Fruit fly (Drosophila melanogaster) whole organism, embryonic: ENCODE results near the gene Sk1.

Experiments used
- ATbp ChIP-seq: fragments of 200-800 bp; sonication (Bioruptor generic); optimal IDR thresholded peaks from 2 replicates; lab custom pipeline; 2017; ENCODE audit warnings: missing biosample characterization, mild to moderate bottlenecking, missing genetic modification characterization, missing genetic modification reagents
- CG12769 ChIP-seq: fragments of 200-800 bp; sonication (Bioruptor generic); optimal IDR thresholded peaks from 2 replicates; lab custom pipeline; 2019; ENCODE audit warnings: missing biosample characterization, mild to moderate bottlenecking, missing genetic modification characterization, moderate library complexity
- trh ChIP-seq: fragments of 200-800 bp; sonication (Bioruptor generic); optimal IDR thresholded peaks from 2 replicates; lab custom pipeline; 2016; ENCODE audit warnings: missing biosample characterization, missing genetic modification characterization

DNA sequence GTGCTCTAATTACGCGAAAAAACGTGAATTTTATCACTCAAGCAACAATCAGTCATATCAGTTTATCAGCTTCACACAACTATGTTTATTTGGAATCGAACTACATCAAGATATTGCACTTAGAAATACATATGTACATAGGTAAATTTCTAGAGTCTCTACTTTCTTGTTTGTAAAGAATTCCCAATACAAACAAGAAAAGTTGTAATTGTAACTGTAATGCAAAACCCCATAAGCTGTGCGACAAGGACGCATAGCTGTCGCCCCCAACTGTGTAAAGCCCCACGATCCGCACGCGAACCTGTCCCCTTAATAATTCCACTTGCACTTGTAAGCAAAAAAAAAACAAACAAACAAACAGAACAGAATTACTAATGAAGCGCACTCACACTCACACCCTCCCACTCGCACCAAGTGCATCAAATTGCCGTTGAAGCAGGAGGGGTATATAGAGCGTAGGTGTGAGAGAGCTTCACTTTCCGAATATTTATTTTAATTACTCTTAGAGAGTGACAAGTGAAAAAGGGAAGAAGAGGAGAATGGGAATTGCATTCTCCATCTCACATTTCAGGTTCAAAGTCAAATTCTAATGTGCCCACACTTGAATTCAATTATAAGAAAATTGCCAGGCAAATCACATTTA lies 16.3 kb upstream of the Sk1 start:
- TF ChIP-seq trh (GFP tag; lab: Kevin White, UChicago) (no peak), ATbp (GFP tag; lab: Kevin White, UChicago) (no peak), CG12769 (tag; lab: Kevin White, UChicago) (no peak)
